Fruit fly (Drosophila melanogaster) whole organism, embryonic: Measurements from ENCODE around the gene jim.

ENCODE experiments used
- Ada2b ChIP-seq: fragments of 200-800 bp; sonication (Bioruptor generic); IDR thresholded peaks from 2 replicates; pipeline ENCODE4 v1.3.6; 2022; ENCODE audit warnings: missing biosample characterization, missing genetic modification characterization
- Aef1 ChIP-seq: fragments of 200-800 bp; sonication (Bioruptor generic); IDR thresholded peaks from 3 replicates; pipeline ENCODE4 v1.3.6; 2022; ENCODE audit warnings: missing biosample characterization, missing genetic modification characterization
- Asciz ChIP-seq: fragments of 200-800 bp; sonication (Bioruptor generic); optimal IDR thresholded peaks from 2 replicates; lab custom pipeline; 2017; ENCODE audit warnings: missing biosample characterization, mild to moderate bottlenecking, missing genetic modification characterization, missing genetic modification reagents
- Awh ChIP-seq: fragments of 200-800 bp; sonication (Bioruptor generic); IDR thresholded peaks from 2 replicates; pipeline ENCODE4, ENCODE4 v1.3.6; 2022; ENCODE audit warnings: missing biosample characterization, missing genetic modification characterization
- B-H1 ChIP-seq: fragments of 200-800 bp; sonication (Bioruptor generic); IDR thresholded peaks from 3 replicates; pipeline ENCODE4 v1.3.6; 2022; ENCODE audit warnings: missing biosample characterization, missing genetic modification characterization
- Blimp-1 ChIP-seq: fragments of 200-800 bp; sonication (Bioruptor generic); optimal IDR thresholded peaks from 3 replicates; lab custom pipeline; 2018; ENCODE audit warnings: missing biosample characterization, missing genetic modification characterization, mild to moderate bottlenecking, moderate library complexity, missing genetic modification reagents
- CG11456 ChIP-seq: fragments of 200-800 bp; sonication (Bioruptor generic); IDR thresholded peaks from 3 replicates; pipeline ENCODE4 v1.3.6; 2022; ENCODE audit warnings: missing biosample characterization, missing genetic modification characterization
- CG11696 ChIP-seq: fragments of 200-800 bp; sonication (Bioruptor generic); IDR thresholded peaks from 2 replicates; pipeline ENCODE4 v1.3.6; 2022; ENCODE audit warnings: missing biosample characterization, missing genetic modification characterization
- CG12769 ChIP-seq: fragments of 200-800 bp; sonication (Bioruptor generic); optimal IDR thresholded peaks from 2 replicates; lab custom pipeline; 2019; ENCODE audit warnings: missing biosample characterization, mild to moderate bottlenecking, missing genetic modification characterization, moderate library complexity
- CG13123 ChIP-seq: fragments of 200-800 bp; sonication (Bioruptor generic); optimal IDR thresholded peaks from 2 replicates; lab custom pipeline; 2016; ENCODE audit warnings: missing biosample characterization, missing genetic modification characterization
- CG13296 ChIP-seq: fragments of 200-800 bp; sonication (Bioruptor generic); optimal IDR thresholded peaks from 3 replicates; lab custom pipeline; 2018; ENCODE audit warnings: missing biosample characterization, mild to moderate bottlenecking, missing genetic modification characterization
- CG1602 ChIP-seq: fragments of 200-800 bp; sonication (Bioruptor generic); optimal IDR thresholded peaks from 3 replicates; lab custom pipeline; 2016; ENCODE audit warnings: missing biosample characterization, missing genetic modification characterization
- CG16779 ChIP-seq: fragments of 200-800 bp; sonication (Bioruptor generic); IDR thresholded peaks from 2 replicates; pipeline ENCODE4 v1.3.6; 2022; ENCODE audit warnings: missing biosample characterization, missing genetic modification characterization
- CG16813 ChIP-seq: fragments of 200-800 bp; sonication (Bioruptor generic); IDR thresholded peaks from 3 replicates; pipeline ENCODE4 v1.3.6; 2022; ENCODE audit warnings: missing biosample characterization, missing genetic modification characterization; ENCODE audit not compliant: partially characterized antibody
- CG2120 ChIP-seq: fragments of 200-800 bp; sonication (Bioruptor generic); optimal IDR thresholded peaks from 3 replicates; lab custom pipeline; 2016; ENCODE audit warnings: missing biosample characterization, missing genetic modification characterization
- CG2129 ChIP-seq: fragments of 200-800 bp; sonication (Bioruptor generic); IDR thresholded peaks from 2 replicates; pipeline ENCODE4 v1.3.6; 2022; ENCODE audit warnings: missing biosample characterization, missing genetic modification characterization; ENCODE audit not compliant: partially characterized antibody
- CG2875 ChIP-seq: fragments of 200-800 bp; sonication (Bioruptor generic); optimal IDR thresholded peaks from 2 replicates; lab custom pipeline; 2017; ENCODE audit warnings: missing biosample characterization, mild to moderate bottlenecking, missing genetic modification characterization, missing genetic modification reagents
- CG34422 ChIP-seq: fragments of 200-800 bp; sonication (Bioruptor generic); IDR thresholded peaks from 3 replicates; pipeline ENCODE4 v1.3.6; 2022; ENCODE audit warnings: missing biosample characterization, missing genetic modification characterization
- CG3726 ChIP-seq: fragments of 200-800 bp; sonication (Bioruptor generic); IDR thresholded peaks from 3 replicates; pipeline ENCODE4, ENCODE4 v1.3.6; 2022; ENCODE audit warnings: missing biosample characterization, missing genetic modification characterization
- CG3847 ChIP-seq: fragments of 200-800 bp; sonication (Bioruptor generic); IDR thresholded peaks from 2 replicates; pipeline ENCODE4 v1.3.6; 2022; ENCODE audit warnings: missing biosample characterization, missing genetic modification characterization
- CG4617 ChIP-seq: fragments of 200-800 bp; sonication (Bioruptor generic); optimal IDR thresholded peaks from 3 replicates; lab custom pipeline; 2016; ENCODE audit warnings: missing biosample characterization, missing genetic modification characterization, borderline replicate concordance
- CG6854 ChIP-seq: fragments of 200-800 bp; sonication (Bioruptor generic); optimal IDR thresholded peaks from 3 replicates; lab custom pipeline; 2017; ENCODE audit warnings: missing biosample characterization, mild to moderate bottlenecking, missing genetic modification characterization
- CG7357 ChIP-seq: fragments of 200-800 bp; sonication (Bioruptor generic); IDR thresholded peaks from 3 replicates; pipeline ENCODE4 v1.3.6; 2022; ENCODE audit warnings: missing biosample characterization, missing genetic modification characterization
- CG7556 ChIP-seq: fragments of 200-800 bp; sonication (Bioruptor generic); optimal IDR thresholded peaks from 2 replicates; lab custom pipeline; 2017; ENCODE audit warnings: missing biosample characterization, mild to moderate bottlenecking, missing genetic modification characterization
- CG7928 ChIP-seq: fragments of 200-800 bp; sonication (Bioruptor generic); optimal IDR thresholded peaks from 2 replicates; lab custom pipeline; 2017; ENCODE audit warnings: missing biosample characterization, mild to moderate bottlenecking, missing genetic modification characterization
- CG8089 ChIP-seq: fragments of 200-800 bp; sonication (Bioruptor generic); optimal IDR thresholded peaks from 3 replicates; lab custom pipeline; 2016; ENCODE audit warnings: missing biosample characterization, missing genetic modification characterization
- CG8924 ChIP-seq: fragments of 200-800 bp; optimal IDR thresholded peaks from 3 replicates; lab custom pipeline; 2019; ENCODE audit warnings: missing biosample characterization, mild to moderate bottlenecking, missing genetic modification characterization, moderate library complexity
- Deaf1 ChIP-seq: fragments of 200-800 bp; optimal IDR thresholded peaks from 3 replicates; lab custom pipeline; 2019; ENCODE audit warnings: missing biosample characterization, mild to moderate bottlenecking, missing genetic modification characterization, moderate library complexity
- Dip3 ChIP-seq: fragments of 200-800 bp; sonication (Bioruptor generic); optimal IDR thresholded peaks from 3 replicates; lab custom pipeline; 2016; ENCODE audit warnings: missing biosample characterization, missing genetic modification characterization
- Doc2 ChIP-seq: fragments of 200-800 bp; sonication (Bioruptor generic); IDR thresholded peaks from 2 replicates; pipeline ENCODE4 v1.3.6; 2022; ENCODE audit warnings: missing biosample characterization, missing genetic modification characterization
- GATAe ChIP-seq: fragments of 200-800 bp; sonication (Bioruptor generic); conservative IDR thresholded peaks from 2 replicates; pipeline ENCODE4 v1.3.6; 2022; ENCODE audit warnings: missing biosample characterization, missing genetic modification characterization
- H15 ChIP-seq: fragments of 200-800 bp; sonication (Bioruptor generic); IDR thresholded peaks from 3 replicates; pipeline ENCODE4 v1.3.6; 2022; ENCODE audit warnings: missing biosample characterization, missing genetic modification characterization
- HLH54F ChIP-seq: fragments of 200-800 bp; sonication (Bioruptor generic); optimal IDR thresholded peaks from 3 replicates; lab custom pipeline; 2016; ENCODE audit warnings: missing biosample characterization, missing genetic modification characterization
- HmgZ ChIP-seq: fragments of 200-800 bp; sonication (Bioruptor generic); optimal IDR thresholded peaks from 2 replicates; lab custom pipeline; 2018; ENCODE audit warnings: missing biosample characterization, mild to moderate bottlenecking, missing genetic modification characterization
- Hsf ChIP-seq: fragments of 200-800 bp; sonication (Bioruptor generic); optimal IDR thresholded peaks from 3 replicates; lab custom pipeline; 2016; ENCODE audit warnings: missing biosample characterization, missing genetic modification characterization
- PHDP ChIP-seq: fragments of 200-800 bp; sonication (Bioruptor generic); optimal IDR thresholded peaks from 3 replicates; lab custom pipeline; 2018; ENCODE audit warnings: missing biosample characterization, mild to moderate bottlenecking, missing genetic modification characterization, moderate library complexity
- Poxn ChIP-seq: fragments of 200-800 bp; sonication (Bioruptor generic); IDR thresholded peaks from 2 replicates; pipeline ENCODE4 v1.3.6; 2022; ENCODE audit warnings: missing biosample characterization, missing genetic modification characterization
- Ravus ChIP-seq: fragments of 200-800 bp; sonication (Bioruptor generic); IDR thresholded peaks from 2 replicates; pipeline ENCODE4 v1.3.6; 2022; ENCODE audit warnings: missing biosample characterization, missing genetic modification characterization
- Rfx ChIP-seq: fragments of 200-800 bp; sonication (Bioruptor generic); IDR thresholded peaks from 2 replicates; pipeline ENCODE4 v1.3.6; 2022; ENCODE audit warnings: missing biosample characterization, missing genetic modification characterization
- Xrp1 ChIP-seq: fragments of 200-800 bp; sonication (Bioruptor generic); IDR thresholded peaks from 2 replicates; pipeline ENCODE4 v1.3.6; 2022; ENCODE audit warnings: missing biosample characterization, missing genetic modification characterization
- amos ChIP-seq: fragments of 200-800 bp; sonication (Bioruptor generic); IDR thresholded peaks from 2 replicates; pipeline ENCODE4 v1.3.6; 2022; ENCODE audit warnings: missing biosample characterization, missing genetic modification characterization; ENCODE audit not compliant: partially characterized antibody
- ara ChIP-seq: fragments of 200-800 bp; sonication (Bioruptor generic); IDR thresholded peaks from 2 replicates; pipeline ENCODE4 v1.3.6; 2022; ENCODE audit warnings: missing biosample characterization, missing genetic modification characterization
- esg ChIP-seq: fragments of 200-800 bp; sonication (Bioruptor generic); conservative IDR thresholded peaks from 2 replicates; pipeline ENCODE4 v1.3.6; 2022; ENCODE audit warnings: missing biosample characterization, missing genetic modification characterization
- hth ChIP-seq: fragments of >200 bp; optimal IDR thresholded peaks from 2 replicates; lab custom pipeline; 2017; ENCODE audit warnings: inconsistent platforms
- ind ChIP-seq: fragments of 200-800 bp; sonication (Bioruptor generic); optimal IDR thresholded peaks from 3 replicates; lab custom pipeline; 2016; ENCODE audit warnings: missing biosample characterization, missing genetic modification characterization
- inv ChIP-seq: fragments of 200-800 bp; sonication (Bioruptor generic); IDR thresholded peaks from 2 replicates; pipeline ENCODE4 v1.3.6; 2022; ENCODE audit warnings: missing biosample characterization, missing genetic modification characterization; ENCODE audit not compliant: partially characterized antibody
- lola ChIP-seq, 3 experiments: fragments of >200 bp in 2 of 3; fragments of 200-800 bp in 1 of 3; sonication (Bioruptor generic) in 1 of 3; optimal IDR thresholded peaks; 2 replicates each; lab custom pipeline; 2017 to 2019; ENCODE audit warnings: missing biosample characterization in 3 of 3, missing genetic modification characterization in 3 of 3, mild to moderate bottlenecking in 1 of 3, moderate library complexity in 1 of 3
- maf-S ChIP-seq: fragments of 200-800 bp; sonication (Bioruptor generic); optimal IDR thresholded peaks from 2 replicates; lab custom pipeline; 2016; ENCODE audit warnings: missing biosample characterization, missing genetic modification characterization
- sim ChIP-seq: fragments of 200-800 bp; sonication (Bioruptor generic); IDR thresholded peaks from 2 replicates; pipeline ENCODE4 v1.3.6; 2022; ENCODE audit warnings: missing biosample characterization, missing genetic modification characterization
- usp ChIP-seq: fragments of >200 bp; optimal IDR thresholded peaks from 2 replicates; lab custom pipeline; 2017; ENCODE audit warnings: missing biosample characterization, missing genetic modification characterization

Gene jim

dm6 chr3L:22837651-22838614, 2.9 kb upstream of the jim start (continued):
- TF ChIP-seq amos (GFP tag; lab: Robert Waterston, UW), result no peak
- TF ChIP-seq inv, result no peak
- TF ChIP-seq CG4617, result no peak
- no peak for TF ChIP-seq CG3726 (GFP tag; lab: Robert Waterston, UW)
- TF ChIP-seq Ravus (GFP tag; lab: Robert Waterston, UW), result no peak
- TF ChIP-seq Ada2b, result 0 out of 2 replicates have a peak, but pooled peaks have one; percentile 17
- no peak for TF ChIP-seq lola (GFP tag; optimal IDR thresholded peaks at IDR 0.05; lab: Kevin White, UChicago)
- peak; percentile 71 for TF ChIP-seq Deaf1 (tag; lab: Kevin White, UChicago)
- TF ChIP-seq Asciz, result no peak
- TF ChIP-seq esg (GFP tag; lab: Robert Waterston, UW), result no peak
- TF ChIP-seq CG6854 (GFP tag; lab: Kevin White, UChicago), result no peak
- TF ChIP-seq CG8089 (GFP tag; lab: Kevin White, UChicago), result no peak
- TF ChIP-seq Doc2 (GFP tag; lab: Robert Waterston, UW), result no peak
- no peak for TF ChIP-seq Xrp1 (GFP tag; lab: Robert Waterston, UW)
- no peak for TF ChIP-seq CG7357
- no peak for TF ChIP-seq CG11456
- no peak for TF ChIP-seq ind (GFP tag; lab: Kevin White, UChicago)
- no peak for TF ChIP-seq sim (GFP tag; lab: Robert Waterston, UW)
- no peak for TF ChIP-seq CG3847 (GFP tag; lab: Robert Waterston, UW)
- no peak for TF ChIP-seq HLH54F (GFP tag; lab: Kevin White, UChicago)
- TF ChIP-seq Aef1, result no peak
- no peak for TF ChIP-seq Rfx
- no peak for TF ChIP-seq CG13123
- no peak for TF ChIP-seq CG2129
- TF ChIP-seq ara (GFP tag; lab: Robert Waterston, UW), result no peak
- no peak for TF ChIP-seq Awh
- TF ChIP-seq CG11696, result no peak
- no peak for TF ChIP-seq CG16813 (GFP tag; lab: Robert Waterston, UW)
- TF ChIP-seq CG7928, result no peak
- TF ChIP-seq PHDP (tag; lab: Kevin White, UChicago), result no peak
- peak; percentile 32; the same call in 1 of the 3 replicates for TF ChIP-seq CG34422 (GFP tag; lab: Robert Waterston, UW)
- no peak for TF ChIP-seq Dip3 (GFP tag; lab: Kevin White, UChicago)
- peak; percentile 99 for TF ChIP-seq GATAe (GFP tag; lab: Robert Waterston, UW)
- no peak for TF ChIP-seq CG7556
- TF ChIP-seq hth (lab: Kevin White, UChicago), result no peak
- TF ChIP-seq Hsf (GFP tag; lab: Kevin White, UChicago), result no peak
- no peak for TF ChIP-seq B-H1
- TF ChIP-seq CG1602 (GFP tag; lab: Kevin White, UChicago), result no peak
- TF ChIP-seq maf-S (GFP tag; lab: Kevin White, UChicago), result no peak
- no peak for TF ChIP-seq Poxn
- no peak for TF ChIP-seq CG13296
- TF ChIP-seq HmgZ, result peak; percentile 49
- TF ChIP-seq CG2875 (GFP tag; lab: Kevin White, UChicago), result no peak
- peak; percentile 48 for TF ChIP-seq CG12769 (tag; lab: Kevin White, UChicago)
- TF ChIP-seq H15 (GFP tag; lab: Robert Waterston, UW), result no peak
- TF ChIP-seq Blimp-1 (GFP tag; lab: Kevin White, UChicago), result no peak
- TF ChIP-seq CG2120 (GFP tag; lab: Kevin White, UChicago), result no peak
- no peak for TF ChIP-seq usp (GFP tag; lab: Kevin White, UChicago)
- TF ChIP-seq CG16779 (GFP tag; lab: Robert Waterston, UW), result no peak
- TF ChIP-seq CG8924, result no peak
